Fruit fly (Drosophila melanogaster) whole organism, embryonic: Measurements from ENCODE around the gene CG5973.

Experiments used
- CG10654 ChIP-seq: fragments of 200-800 bp; sonication (Bioruptor generic); optimal IDR thresholded peaks from 2 replicates; lab custom pipeline; 2016; ENCODE audit warnings: missing biosample characterization, missing genetic modification characterization
- CG11456 ChIP-seq: fragments of 200-800 bp; sonication (Bioruptor generic); IDR thresholded peaks from 3 replicates; pipeline ENCODE4 v1.3.6; 2022; ENCODE audit warnings: missing biosample characterization, missing genetic modification characterization
- CG1233 ChIP-seq: fragments of 200-800 bp; sonication (Bioruptor generic); optimal IDR thresholded peaks from 4 replicates; lab custom pipeline; 2018; ENCODE audit warnings: missing biosample characterization, mild to moderate bottlenecking, missing genetic modification characterization
- CG15514 ChIP-seq: fragments of 200-800 bp; sonication (Bioruptor generic); optimal IDR thresholded peaks from 3 replicates; lab custom pipeline; 2017; ENCODE audit warnings: missing biosample characterization, missing genetic modification characterization, mild to moderate bottlenecking, moderate library complexity, missing genetic modification reagents
- CG16863 ChIP-seq: fragments of 200-800 bp; sonication (Bioruptor generic); optimal IDR thresholded peaks from 3 replicates; lab custom pipeline; 2016; ENCODE audit warnings: missing biosample characterization, missing genetic modification characterization
- CG2129 ChIP-seq: fragments of 200-800 bp; sonication (Bioruptor generic); IDR thresholded peaks from 2 replicates; pipeline ENCODE4 v1.3.6; 2022; ENCODE audit warnings: missing biosample characterization, missing genetic modification characterization; ENCODE audit not compliant: partially characterized antibody
- CG2712 ChIP-seq: fragments of 200-800 bp; optimal IDR thresholded peaks from 3 replicates; lab custom pipeline; 2019; ENCODE audit warnings: missing biosample characterization, mild to moderate bottlenecking, missing genetic modification characterization, moderate library complexity
- CG30403 ChIP-seq: fragments of 200-800 bp; sonication (Bioruptor generic); optimal IDR thresholded peaks from 3 replicates; lab custom pipeline; 2016; ENCODE audit warnings: missing biosample characterization, missing genetic modification characterization
- CG34376 ChIP-seq: fragments of 200-800 bp; sonication (Bioruptor generic); optimal IDR thresholded peaks from 2 replicates; lab custom pipeline; 2018; ENCODE audit warnings: missing biosample characterization, mild to moderate bottlenecking, missing genetic modification characterization
- CG4820 ChIP-seq: fragments of 200-800 bp; sonication (Bioruptor generic); optimal IDR thresholded peaks from 3 replicates; lab custom pipeline; 2016; ENCODE audit warnings: missing biosample characterization, missing genetic modification characterization
- CG5180 ChIP-seq: fragments of 200-800 bp; sonication (Bioruptor generic); optimal IDR thresholded peaks from 3 replicates; lab custom pipeline; 2017; ENCODE audit warnings: missing biosample characterization, missing genetic modification characterization, mild to moderate bottlenecking, moderate library complexity, missing genetic modification reagents
- CG5245 ChIP-seq: fragments of 200-800 bp; sonication (Bioruptor generic); optimal IDR thresholded peaks from 3 replicates; lab custom pipeline; 2016; ENCODE audit warnings: missing biosample characterization, missing genetic modification characterization
- CG7357 ChIP-seq: fragments of 200-800 bp; sonication (Bioruptor generic); IDR thresholded peaks from 3 replicates; pipeline ENCODE4 v1.3.6; 2022; ENCODE audit warnings: missing biosample characterization, missing genetic modification characterization
- CG7745 ChIP-seq: fragments of 200-800 bp; sonication (Bioruptor generic); optimal IDR thresholded peaks from 2 replicates; lab custom pipeline; 2018; ENCODE audit warnings: missing biosample characterization, mild to moderate bottlenecking, missing genetic modification characterization, moderate library complexity
- CG7987 ChIP-seq: fragments of 200-800 bp; sonication (Bioruptor generic); optimal IDR thresholded peaks from 2 replicates; lab custom pipeline; 2018; ENCODE audit warnings: missing biosample characterization, mild to moderate bottlenecking, missing genetic modification characterization, moderate library complexity
- GATAe ChIP-seq: fragments of 200-800 bp; sonication (Bioruptor generic); conservative IDR thresholded peaks from 2 replicates; pipeline ENCODE4 v1.3.6; 2022; ENCODE audit warnings: missing biosample characterization, missing genetic modification characterization
- Hr78 ChIP-seq, 2 experiments: fragments of 200-800 bp in 1 of 2; fragments of >200 bp in 1 of 2; sonication (Bioruptor generic) in 1 of 2; optimal IDR thresholded peaks; 2 replicates each; lab custom pipeline; 2017 to 2019; ENCODE audit warnings: missing biosample characterization in 2 of 2, missing genetic modification characterization in 2 of 2, mild to moderate bottlenecking in 1 of 2, moderate library complexity in 1 of 2
- Lhr ChIP-seq: fragments of 200-800 bp; sonication (Bioruptor generic); optimal IDR thresholded peaks from 3 replicates; lab custom pipeline; 2017; ENCODE audit warnings: mild to moderate bottlenecking, missing biosample characterization, missing genetic modification reagents, missing genetic modification characterization
- Mad ChIP-seq: fragments of 200-800 bp; sonication (Bioruptor generic); optimal IDR thresholded peaks from 2 replicates; lab custom pipeline; 2016; ENCODE audit warnings: missing biosample characterization, missing genetic modification characterization
- Pdp1 ChIP-seq, 2 experiments: fragments of 200-800 bp; sonication (Bioruptor generic); optimal IDR thresholded peaks; 3 replicates each; lab custom pipeline; 2016; ENCODE audit warnings: missing biosample characterization in 2 of 2, missing genetic modification characterization in 2 of 2, mild to moderate bottlenecking in 1 of 2, moderate library complexity in 1 of 2
- Usf ChIP-seq: fragments of 200-800 bp; sonication (Bioruptor generic); optimal IDR thresholded peaks from 2 replicates; lab custom pipeline; 2017; ENCODE audit warnings: missing genotype, missing biosample characterization, missing genetic modification characterization
- YL-1 ChIP-seq: fragments of 200-800 bp; sonication (Bioruptor generic); optimal IDR thresholded peaks from 3 replicates; lab custom pipeline; 2017; ENCODE audit warnings: missing biosample characterization, mild to moderate bottlenecking, missing genetic modification characterization
- btn ChIP-seq: fragments of 200-800 bp; sonication (Bioruptor generic); optimal IDR thresholded peaks from 2 replicates; lab custom pipeline; 2016; ENCODE audit warnings: missing biosample characterization, missing genetic modification characterization
- chinmo ChIP-seq: fragments of 200-800 bp; sonication (Bioruptor generic); IDR thresholded peaks from 4 replicates; pipeline ENCODE4 v1.3.6; 2022; ENCODE audit warnings: missing biosample characterization, missing genetic modification characterization; ENCODE audit not compliant: partially characterized antibody
- corto ChIP-seq: fragments of 200-800 bp; sonication (Bioruptor generic); optimal IDR thresholded peaks from 2 replicates; lab custom pipeline; 2016; ENCODE audit warnings: missing biosample characterization, mild to moderate bottlenecking, missing genetic modification characterization, moderate library complexity
- ems ChIP-seq: fragments of 200-800 bp; sonication (Bioruptor generic); optimal IDR thresholded peaks from 3 replicates; lab custom pipeline; 2016; ENCODE audit warnings: missing biosample characterization, missing genetic modification characterization
- eve ChIP-seq, 2 experiments: fragments of >200 bp; optimal IDR thresholded peaks; 2 replicates each; lab custom pipeline; 2017; ENCODE audit warnings: missing biosample characterization in 2 of 2, missing genetic modification characterization in 2 of 2
- ftz-f1 ChIP-seq: fragments of 200-800 bp; sonication (Bioruptor generic); optimal IDR thresholded peaks from 2 replicates; lab custom pipeline; 2016; ENCODE audit warnings: missing biosample characterization, missing genetic modification characterization
- gcm ChIP-seq: fragments of 200-800 bp; sonication (Bioruptor generic); optimal IDR thresholded peaks from 2 replicates; lab custom pipeline; 2019; ENCODE audit warnings: missing biosample characterization, mild to moderate bottlenecking, missing genetic modification characterization, moderate library complexity
- grn ChIP-seq: fragments of 200-800 bp; sonication (Bioruptor generic); optimal IDR thresholded peaks from 3 replicates; lab custom pipeline; 2017; ENCODE audit warnings: missing biosample characterization, missing genetic modification characterization
- knrl ChIP-seq: fragments of 200-800 bp; sonication (Bioruptor generic); IDR thresholded peaks from 3 replicates; pipeline ENCODE4 v1.3.6; 2022; ENCODE audit warnings: missing biosample characterization, missing genetic modification characterization; ENCODE audit not compliant: partially characterized antibody
- pfk ChIP-seq: fragments of 200-800 bp; sonication (Bioruptor generic); optimal IDR thresholded peaks from 2 replicates; lab custom pipeline; 2018; ENCODE audit warnings: missing biosample characterization, mild to moderate bottlenecking, missing genetic modification characterization, moderate library complexity
- pho ChIP-seq: fragments of 200-800 bp; sonication (Bioruptor generic); optimal IDR thresholded peaks from 2 replicates; lab custom pipeline; 2016; ENCODE audit warnings: missing biosample characterization, missing genetic modification characterization
- row ChIP-seq: fragments of 200-800 bp; sonication (Bioruptor generic); IDR thresholded peaks from 3 replicates; pipeline ENCODE4 v1.3.6; 2022; ENCODE audit warnings: missing biosample characterization, missing genetic modification characterization
- sens ChIP-seq: fragments of 200-800 bp; sonication (Bioruptor generic); peaks from one replicate; lab custom pipeline; 2016; ENCODE audit warnings: missing biosample characterization, missing genetic modification characterization
- sima ChIP-seq: fragments of 200-800 bp; sonication (Bioruptor generic); optimal IDR thresholded peaks from 2 replicates; lab custom pipeline; 2016; ENCODE audit warnings: missing biosample characterization, missing genetic modification characterization
- slp2 ChIP-seq: fragments of 200-800 bp; sonication (Bioruptor generic); optimal IDR thresholded peaks from 2 replicates; lab custom pipeline; 2016; ENCODE audit warnings: missing biosample characterization, missing genetic modification characterization
- sr ChIP-seq: fragments of 200-800 bp; sonication (Bioruptor generic); IDR thresholded peaks from 3 replicates; pipeline ENCODE4 v1.3.6; 2022; ENCODE audit warnings: missing biosample characterization, missing genetic modification characterization
- sug ChIP-seq: fragments of 200-800 bp; optimal IDR thresholded peaks from 2 replicates; lab custom pipeline; 2019; ENCODE audit warnings: missing biosample characterization, mild to moderate bottlenecking, missing genetic modification characterization, moderate library complexity
- tgo ChIP-seq: fragments of 200-800 bp; sonication (Bioruptor generic); IDR thresholded peaks from 3 replicates; pipeline ENCODE4 v1.3.6; 2022; ENCODE audit warnings: missing biosample characterization, missing genetic modification characterization
- tna ChIP-seq: fragments of 200-800 bp; sonication (Bioruptor generic); IDR thresholded peaks from 2 replicates; pipeline ENCODE4 v1.3.6; 2022; ENCODE audit warnings: missing biosample characterization, missing genetic modification characterization; ENCODE audit not compliant: partially characterized antibody
- z ChIP-seq: fragments of 200-800 bp; sonication (Bioruptor generic); IDR thresholded peaks from 3 replicates; pipeline ENCODE4 v1.3.6; 2022; ENCODE audit warnings: missing biosample characterization, missing genetic modification characterization

Gene CG5973

dm6 chr2L:7427067-7427785 lies 10.1 kb upstream of the CG5973 start (continued):
- no peak for TF ChIP-seq GATAe (GFP tag; lab: Robert Waterston, UW)
- TF ChIP-seq, all 482 proteins: peak for 43

dm6 chr2L:7427786-7428137 lies 9.5 kb upstream of the CG5973 start:
- TF ChIP-seq sens (GFP tag; lab: Kevin White, UChicago) (peak; percentile 77), eve (GFP tag; optimal IDR thresholded peaks at IDR 0.05; lab: Kevin White, UChicago) (peak in 1 of 2 experiments; percentile 57), pho (GFP tag; lab: Kevin White, UChicago) (no peak), CG7745 (tag; lab: Kevin White, UChicago) (no peak)

dm6 chr2L:7430313-7430712 lies 7.0 kb upstream of the CG5973 start:
- TF ChIP-seq gcm (GFP tag; lab: Kevin White, UChicago) = no peak
- TF ChIP-seq slp2 (GFP tag; lab: Kevin White, UChicago) = no peak
- no peak for TF ChIP-seq Mad
- peak in 1 of 2 experiments; percentile 83 for TF ChIP-seq Pdp1 (GFP tag; optimal IDR thresholded peaks at IDR 0.05; lab: Kevin White, UChicago)
- no peak for TF ChIP-seq CG10654 (GFP tag; lab: Kevin White, UChicago)
- no peak for TF ChIP-seq CG7357 (GFP tag; lab: Robert Waterston, UW)
- peak; percentile 54 for TF ChIP-seq sens (GFP tag; lab: Kevin White, UChicago)
- no peak for TF ChIP-seq YL-1 (GFP tag; lab: Kevin White, UChicago)
- TF ChIP-seq ems = no peak

dm6 chr2L:7431861-7432601 lies 5.3 kb upstream of the CG5973 start:
- TF ChIP-seq ftz-f1 (GFP tag; lab: Kevin White, UChicago) (no peak), tna (GFP tag; lab: Robert Waterston, UW) (no peak), CG2129 (GFP tag; lab: Robert Waterston, UW) (no peak), z (GFP tag; lab: Robert Waterston, UW) (no peak), CG4820 (GFP tag; lab: Kevin White, UChicago) (no peak), chinmo (GFP tag; lab: Robert Waterston, UW) (0 out of 4 replicates have a peak, but pooled peaks have one; percentile 52), knrl (GFP tag; lab: Robert Waterston, UW) (no peak), sr (GFP tag; lab: Robert Waterston, UW) (no peak), sug (tag; lab: Kevin White, UChicago) (peak; percentile 32), CG11456 (GFP tag; lab: Robert Waterston, UW) (no peak), Hr78 (GFP tag; optimal IDR thresholded peaks at IDR 0.05; lab: Kevin White, UChicago) (peak in 1 of 2 experiments; percentile 76), eve (GFP tag; optimal IDR thresholded peaks at IDR 0.05; lab: Kevin White, UChicago) (peak in 1 of 2 experiments; percentile 23), CG1233 (GFP tag; lab: Kevin White, UChicago) (no peak), tgo (GFP tag; lab: Robert Waterston, UW) (no peak), CG2712 (tag; lab: Kevin White, UChicago) (no peak), CG30403 (GFP tag; lab: Kevin White, UChicago) (no peak), Usf (GFP tag; lab: Kevin White, UChicago) (no peak), pfk (GFP tag; lab: Kevin White, UChicago) (no peak), grn (GFP tag; lab: Kevin White, UChicago) (peak; percentile 30), CG7987 (GFP tag; lab: Kevin White, UChicago) (no peak), CG5180 (GFP tag; lab: Kevin White, UChicago) (no peak), row (GFP tag; lab: Robert Waterston, UW) (no peak), btn (GFP tag; lab: Kevin White, UChicago) (no peak), corto (GFP tag; lab: Kevin White, UChicago) (no peak), CG34376 (peak; percentile 56), Pdp1 (GFP tag; optimal IDR thresholded peaks at IDR 0.05; lab: Kevin White, UChicago) (peak in 1 of 2 experiments; percentile 90), CG5245 (GFP tag; lab: Kevin White, UChicago) (no peak), sima (GFP tag; lab: Kevin White, UChicago) (no peak), Lhr (GFP tag; lab: Kevin White, UChicago) (no peak), sens (GFP tag; lab: Kevin White, UChicago) (peak; percentile 71), CG16863 (no peak), CG15514 (no peak)
